Worm (Caenorhabditis elegans): ENCODE measurements around the gene C50D2.2.

ce11 chrII:91419-91818 lies 17.5 kb upstream of the C50D2.2 start, which contains the start of gene mcat-1:
- no peak for TF ChIP-seq hmg-11 (tag; optimal IDR thresholded peaks at IDR 0.05)
- TF ChIP-seq mml-1 (tag; optimal IDR thresholded peaks at IDR 0.05) = no peak
- TF ChIP-seq ztf-4 (tag; optimal IDR thresholded peaks at IDR 0.05) = no peak
